Fruit fly (Drosophila melanogaster): ENCODE data around the gene PGRP-SB2.
A peak's percentile ranks its signal among the peaks of the same experiment; 100 is the strongest.

dm6 chr3L:16769866-16770265 lies 43.5 kb downstream of the PGRP-SB2 start:
- TF ChIP-seq CG8478 (optimal IDR thresholded peaks at IDR 0.05), result no peak
- TF ChIP-seq CTCF (optimal IDR thresholded peaks at IDR 0.05), result peak; percentile 88 to 94
